Worm (Caenorhabditis elegans) whole organism, mixed stage, embryonic: ENCODE data around the gene dod-22.
A peak's percentile ranks its signal among the peaks of the same experiment; 100 is the strongest.

ENCODE experiments used
- M03D4.4 ChIP-seq: sonication (generic microtip); optimal IDR thresholded peaks from 2 replicates; lab custom pipeline; 2017; ENCODE audit warnings: mild to moderate bottlenecking, missing genetic modification characterization, missing compliant biosample characterization
- bed-3 ChIP-seq: fragments of 200-800 bp; sonication (Bioruptor generic); optimal IDR thresholded peaks from 3 replicates; lab custom pipeline; 2018; ENCODE audit warnings: mild to moderate bottlenecking, missing genetic modification characterization, moderate library complexity, missing compliant biosample characterization
- blmp-1 ChIP-seq: fragments of 150-350 bp; optimal IDR thresholded peaks from 2 replicates; lab custom pipeline; 2014; ENCODE audit warnings: missing biosample characterization, missing genetic modification characterization
- ceh-39 ChIP-seq: fragments of 150-350 bp; optimal IDR thresholded peaks from 2 replicates; lab custom pipeline; 2014; ENCODE audit warnings: missing biosample characterization, missing genetic modification characterization
- ceh-83 ChIP-seq: fragments of 200-800 bp; sonication (Bioruptor generic); optimal IDR thresholded peaks from 2 replicates; lab custom pipeline; 2018; ENCODE audit warnings: mild to moderate bottlenecking, missing genetic modification characterization, missing compliant biosample characterization
- ces-1 ChIP-seq: fragments of 150-350 bp; optimal IDR thresholded peaks from 2 replicates; lab custom pipeline; 2014; ENCODE audit warnings: missing biosample characterization, missing genetic modification reagents, missing genetic modification characterization
- cnd-1 ChIP-seq: fragments of 200-800 bp; sonication (Bioruptor generic); optimal IDR thresholded peaks from 2 replicates; lab custom pipeline; 2018; ENCODE audit warnings: mild to moderate bottlenecking, missing genetic modification characterization, missing compliant biosample characterization
- drap-1 ChIP-seq: fragments of 200-800 bp; sonication (Bioruptor generic); optimal IDR thresholded peaks from 3 replicates; lab custom pipeline; 2018; ENCODE audit warnings: mild to moderate bottlenecking, missing genetic modification characterization, missing compliant biosample characterization
- elt-1 ChIP-seq: sonication (generic microtip); optimal IDR thresholded peaks from 2 replicates; lab custom pipeline; 2017; ENCODE audit warnings: missing genetic modification characterization, mild to moderate bottlenecking, missing compliant biosample characterization, antibody characterized with exemption, moderate library complexity, borderline replicate concordance; ENCODE audit not compliant: insufficient read depth
- flh-1 ChIP-seq: fragments of 200-800 bp; sonication (Bioruptor generic); optimal IDR thresholded peaks from 2 replicates; lab custom pipeline; 2018; ENCODE audit warnings: mild to moderate bottlenecking, missing genetic modification characterization, moderate library complexity, missing compliant biosample characterization
- ham-2 ChIP-seq: fragments of 200-800 bp; sonication (Bioruptor generic); optimal IDR thresholded peaks from 2 replicates; lab custom pipeline; 2018; ENCODE audit warnings: mild to moderate bottlenecking, missing genetic modification characterization, missing compliant biosample characterization
- hlh-1 ChIP-seq: fragments of 150-350 bp; optimal IDR thresholded peaks from 2 replicates; lab custom pipeline; 2014; ENCODE audit warnings: missing biosample characterization, missing genetic modification reagents, missing genetic modification characterization
- lin-13 ChIP-seq: fragments of 150-350 bp; optimal IDR thresholded peaks from 2 replicates; lab custom pipeline; 2014; ENCODE audit warnings: missing biosample characterization, missing genetic modification characterization
- lsy-2 ChIP-seq: fragments of 150-350 bp; optimal IDR thresholded peaks from 2 replicates; lab custom pipeline; 2014; ENCODE audit warnings: missing biosample characterization, missing genetic modification characterization
- nhr-2 ChIP-seq: fragments of 150-350 bp; optimal IDR thresholded peaks from 2 replicates; lab custom pipeline; 2014; ENCODE audit warnings: missing biosample characterization, missing genetic modification characterization
- nhr-237 ChIP-seq: fragments of 150-350 bp; optimal IDR thresholded peaks from 2 replicates; lab custom pipeline; 2014; ENCODE audit warnings: missing biosample characterization, missing genetic modification characterization
- nhr-28 ChIP-seq: fragments of 150-350 bp; optimal IDR thresholded peaks from 2 replicates; lab custom pipeline; 2014; ENCODE audit warnings: missing biosample characterization, missing genetic modification characterization
- nhr-76 ChIP-seq: sonication (generic microtip); optimal IDR thresholded peaks from 2 replicates; lab custom pipeline; 2017; ENCODE audit warnings: missing biosample characterization, missing genetic modification characterization
- pha-4 ChIP-seq: fragments of 150-350 bp; optimal IDR thresholded peaks from 2 replicates; lab custom pipeline; 2018; ENCODE audit warnings: missing biosample characterization, missing genetic modification reagents, missing genetic modification characterization
- sem-2 ChIP-seq: fragments of 200-800 bp; sonication (Bioruptor generic); optimal IDR thresholded peaks from 2 replicates; lab custom pipeline; 2018; ENCODE audit warnings: mild to moderate bottlenecking, missing genetic modification characterization, missing compliant biosample characterization
- snpc-4 ChIP-seq: fragments of 150-350 bp; optimal IDR thresholded peaks from 2 replicates; lab custom pipeline; 2014; ENCODE audit warnings: missing biosample characterization, missing genetic modification characterization
- sptf-1 ChIP-seq: sonication (generic microtip); optimal IDR thresholded peaks from 2 replicates; lab custom pipeline; 2017; ENCODE audit warnings: mild to moderate bottlenecking, missing genetic modification characterization, moderate library complexity, missing compliant biosample characterization
- tbx-8 ChIP-seq: fragments of 200-800 bp; sonication (Bioruptor generic); optimal IDR thresholded peaks from 2 replicates; lab custom pipeline; 2018; ENCODE audit warnings: mild to moderate bottlenecking, missing genetic modification characterization, moderate library complexity, missing compliant biosample characterization
- unc-120 ChIP-seq: sonication (generic microtip); optimal IDR thresholded peaks from 2 replicates; lab custom pipeline; 2017; ENCODE audit warnings: missing genetic modification characterization, missing compliant biosample characterization; ENCODE audit not compliant: poor library complexity, severe bottlenecking
- unc-39 ChIP-seq: fragments of 150-350 bp; optimal IDR thresholded peaks from 2 replicates; lab custom pipeline; 2014; ENCODE audit warnings: missing biosample characterization, missing genetic modification characterization
- unc-62 ChIP-seq: fragments of 150-350 bp; optimal IDR thresholded peaks from 2 replicates; lab custom pipeline; 2014; ENCODE audit warnings: missing biosample characterization, missing genetic modification reagents, missing genetic modification characterization
- zip-8 ChIP-seq: fragments of 150-350 bp; optimal IDR thresholded peaks from 2 replicates; lab custom pipeline; 2014; ENCODE audit warnings: missing biosample characterization, missing genetic modification characterization
- ztf-11 ChIP-seq: fragments of 150-350 bp; optimal IDR thresholded peaks from 2 replicates; lab custom pipeline; 2014; ENCODE audit warnings: missing biosample characterization, missing genetic modification characterization

dod-22 gene

DNA sequence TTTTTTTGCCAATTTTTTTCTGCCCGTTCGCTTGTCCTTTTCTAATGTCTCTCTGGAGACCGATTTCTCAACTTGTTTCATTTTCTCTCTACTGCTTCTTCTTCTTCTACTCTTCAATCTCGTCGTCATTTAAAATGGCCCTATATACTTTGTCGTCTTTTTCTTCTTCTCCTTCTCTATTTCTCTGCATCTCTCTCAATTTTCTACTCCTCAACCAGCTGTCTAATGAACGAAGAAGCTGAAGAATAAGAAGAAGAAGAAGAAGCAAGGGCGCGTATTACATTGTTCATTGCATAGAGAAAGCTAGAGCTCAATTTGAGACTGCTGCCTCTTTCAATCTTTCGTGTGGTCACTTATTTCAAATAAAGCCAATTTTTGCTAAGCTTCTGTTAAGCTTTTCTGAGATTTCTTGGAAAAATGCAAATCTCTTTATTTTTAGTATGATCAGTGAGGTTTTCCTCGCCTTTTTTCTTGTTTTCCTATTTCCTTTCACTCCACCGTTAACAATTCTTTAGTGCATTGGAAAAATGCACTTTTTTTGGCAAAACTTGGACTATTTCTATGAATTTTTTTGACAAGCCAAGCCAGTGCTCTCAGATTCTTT, 50.7 kb downstream of the dod-22 start:
- TF ChIP-seq nhr-28 (tag; lab: Kevin White, UChicago), result no peak
- TF ChIP-seq ceh-39 (tag; lab: Kevin White, UChicago), result no peak
- TF ChIP-seq ces-1 (GFP tag; lab: Kevin White, UChicago), result peak; percentile 92
- no peak for TF ChIP-seq ceh-83 (GFP tag; lab: Kevin White, UChicago)
- no peak for TF ChIP-seq lsy-2
- TF ChIP-seq hlh-1 (tag; lab: Kevin White, UChicago), result peak; percentile 57
- peak; percentile 21 for TF ChIP-seq unc-62 (GFP tag; lab: Kevin White, UChicago)
- no peak for TF ChIP-seq drap-1 (GFP tag; lab: Kevin White, UChicago)
- no peak for TF ChIP-seq sptf-1 (tag; lab: Kevin White, UChicago)
- no peak for TF ChIP-seq nhr-237 (tag; lab: Kevin White, UChicago)

- TF ChIP-seq unc-62 (GFP tag; lab: Kevin White, UChicago) (no peak), unc-39 (tag; lab: Kevin White, UChicago) (no peak), ceh-39 (tag; lab: Kevin White, UChicago) (no peak), bed-3 (no peak), sem-2 (GFP tag; lab: Kevin White, UChicago) (no peak), zip-8 (tag; lab: Kevin White, UChicago) (no peak), nhr-237 (tag; lab: Kevin White, UChicago) (no peak), snpc-4 (no peak), elt-1 (tag; lab: Kevin White, UChicago) (no peak), hlh-1 (tag; lab: Kevin White, UChicago) (no peak), nhr-28 (tag; lab: Kevin White, UChicago) (no peak), ham-2 (no peak), nhr-76 (tag; lab: Kevin White, UChicago) (no peak), ces-1 (GFP tag; lab: Kevin White, UChicago) (peak; percentile 76), sptf-1 (tag; lab: Kevin White, UChicago) (peak; percentile 36), lin-13 (tag; lab: Kevin White, UChicago) (no peak), blmp-1 (tag; lab: Kevin White, UChicago) (no peak), nhr-2 (tag; lab: Kevin White, UChicago) (no peak), tbx-8 (GFP tag; lab: Kevin White, UChicago) (no peak), pha-4 (tag; lab: Kevin White, UChicago) (no peak), lsy-2 (no peak), ceh-83 (GFP tag; lab: Kevin White, UChicago) (no peak), ztf-11 (no peak), unc-120 (peak; percentile 7), cnd-1 (tag; lab: Kevin White, UChicago) (no peak), flh-1 (GFP tag; lab: Kevin White, UChicago) (no peak), M03D4.4 (peak; percentile 1), drap-1 (GFP tag; lab: Kevin White, UChicago) (no peak)
These were observed 51.6 kb downstream of the dod-22 start for ce11 chrIV:13016820-13017219.
